Worm (Caenorhabditis elegans): ENCODE results near the gene nep-6.

nep-6 gene

DNA sequence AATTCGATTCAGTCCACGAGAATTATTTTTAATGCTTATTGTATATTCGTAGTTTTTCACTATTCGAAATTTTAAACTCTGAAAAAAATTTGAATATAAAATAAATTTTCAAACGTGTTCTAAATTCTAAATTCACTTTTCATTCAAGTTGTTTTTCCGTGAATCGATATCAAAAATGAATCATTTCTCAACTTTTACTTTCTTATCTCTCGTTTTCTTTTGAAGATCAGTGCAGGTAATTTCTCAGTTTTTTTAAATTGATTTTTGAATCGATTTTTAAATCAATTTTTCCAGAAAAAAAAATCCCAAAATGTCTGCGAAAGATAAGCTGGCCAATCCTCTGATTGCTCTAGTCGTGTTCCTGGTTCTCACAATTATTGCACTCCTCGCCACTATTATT, at the start of gene nep-6:
Gene nep-6, plus strand, starts transcription at position 301 of the 400 bp plus-strand sequence.
- TF ChIP-seq F13H6.1 (tag; optimal IDR thresholded peaks at IDR 0.05) (no peak), lin-13 (GFP tag; optimal IDR thresholded peaks at IDR 0.05) (no peak), gmeb-1 (tag; optimal IDR thresholded peaks at IDR 0.05) (no peak)

DNA sequence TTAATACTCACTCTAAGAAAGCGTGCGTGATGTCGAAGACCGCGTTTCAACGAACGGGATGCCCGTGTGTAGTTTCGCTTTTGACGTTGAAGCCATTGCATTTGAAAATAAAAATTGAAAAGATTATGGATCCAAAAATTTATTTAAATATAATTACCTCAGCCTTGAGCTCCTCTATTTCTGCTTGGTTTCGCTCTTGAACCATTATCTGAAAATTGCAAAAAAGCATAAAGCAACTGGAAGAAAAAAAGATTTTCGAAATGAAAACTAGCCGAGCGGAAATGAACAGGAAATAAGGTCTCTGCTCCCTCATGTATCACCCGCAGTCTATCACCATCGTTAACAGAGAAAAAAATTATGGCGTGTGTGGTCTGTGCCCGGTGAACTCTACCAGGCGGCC, 49.5 kb upstream of the nep-6 start, which contains the start of gene Y49F6C.6:
Gene Y49F6C.6, minus strand, starts transcription at position 101 of the 400 bp plus-strand sequence.
- TF ChIP-seq nhr-23 (tag; optimal IDR thresholded peaks at IDR 0.05) (no peak), ztf-4 (tag; optimal IDR thresholded peaks at IDR 0.05) (no peak), elt-3 (tag; optimal IDR thresholded peaks at IDR 0.05) (no peak), gmeb-1 (tag; optimal IDR thresholded peaks at IDR 0.05) (no peak), peb-1 (tag; optimal IDR thresholded peaks at IDR 0.05) (no peak), unc-39 (tag; optimal IDR thresholded peaks at IDR 0.05) (no peak)

DNA sequence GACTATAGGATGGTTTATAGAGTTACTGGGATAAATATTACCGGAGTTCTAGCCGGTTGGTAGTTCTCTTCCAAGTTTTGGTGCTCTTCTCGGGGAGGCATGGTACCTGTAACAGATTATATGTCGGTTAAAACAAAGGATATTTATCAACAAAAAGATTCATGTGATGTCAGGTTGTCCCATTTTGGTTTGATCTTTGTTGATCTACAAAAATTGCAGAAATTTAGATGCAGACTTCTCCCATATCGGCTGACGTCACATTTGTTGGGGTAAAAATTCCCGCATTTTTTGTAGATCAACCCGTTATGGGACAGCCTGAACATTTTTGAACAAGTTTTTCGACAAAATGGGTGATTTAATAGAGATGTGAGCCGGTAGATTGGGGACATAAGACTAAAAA, 48.5 kb upstream of the nep-6 start, which contains the start of gene Y49F6C.7:
Gene Y49F6C.7, minus strand, starts transcription at position 101 of the 400 bp plus-strand sequence.
- no peak for TF ChIP-seq R02D3.7 (tag; optimal IDR thresholded peaks at IDR 0.05)
- no peak for TF ChIP-seq crh-2 (tag; optimal IDR thresholded peaks at IDR 0.05)
- no peak for TF ChIP-seq lin-11 (tag; optimal IDR thresholded peaks at IDR 0.05)
- no peak for TF ChIP-seq ztf-1 (GFP tag; conservative IDR thresholded peaks at IDR 0.05)
- no peak for TF ChIP-seq Y55F3AM.14 (GFP tag; optimal IDR thresholded peaks at IDR 0.05)
- no peak for TF ChIP-seq gmeb-1 (tag; optimal IDR thresholded peaks at IDR 0.05)

DNA sequence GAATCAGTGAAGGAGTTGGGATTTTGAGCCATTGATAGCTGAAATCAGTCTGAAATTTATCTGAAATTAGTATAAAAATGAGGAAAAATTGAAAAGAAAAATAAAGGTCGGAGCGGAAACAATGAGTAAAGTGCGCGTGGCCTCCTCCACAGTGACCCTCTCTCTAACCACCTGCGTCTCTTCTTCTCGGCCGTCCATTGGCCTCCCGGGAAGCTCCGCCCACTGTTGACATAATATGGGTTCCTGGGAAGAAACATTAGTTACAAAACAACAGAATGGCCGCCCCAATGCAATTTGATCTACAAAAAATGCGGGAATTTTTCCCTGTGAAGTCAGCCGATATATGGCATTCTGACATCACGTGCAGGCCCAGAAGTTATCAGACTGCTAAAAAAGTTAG, 46.6 kb upstream of the nep-6 start, which contains the start of gene Y49F6C.8:
Gene Y49F6C.8, minus strand, starts transcription at position 51 of the 400 bp plus-strand sequence.
- peak in 1 of 2 experiments; percentile 41 for TF ChIP-seq lsy-2 (tag; optimal IDR thresholded peaks at IDR 0.05)
- TF ChIP-seq dmd-4 (tag; optimal IDR thresholded peaks at IDR 0.05) = no peak

DNA sequence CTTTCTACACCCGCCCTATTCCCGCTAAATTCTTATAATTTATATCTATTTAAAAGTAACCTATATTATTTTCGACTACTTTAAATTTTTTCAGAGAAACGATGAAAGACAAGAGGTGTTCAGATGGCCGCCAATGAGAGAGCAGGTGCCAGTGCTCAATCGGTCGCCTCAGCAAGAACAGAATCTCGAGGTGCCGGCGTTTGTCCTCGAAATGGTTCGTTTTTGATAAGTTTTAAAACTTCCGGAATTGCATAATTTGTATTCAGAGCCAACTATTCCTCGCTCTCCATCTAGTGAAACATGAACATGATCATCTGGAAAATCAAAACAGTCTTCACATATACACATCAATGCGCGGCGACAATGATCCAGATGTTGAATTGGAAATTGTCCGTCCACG, 45.6 kb upstream of the nep-6 start, which contains the start of gene bath-23:
Gene bath-23, plus strand, starts transcription at position 301 of the 400 bp plus-strand sequence.
- TF ChIP-seq ztf-1 (GFP tag; conservative IDR thresholded peaks at IDR 0.05) (no peak), nhr-25 (tag; optimal IDR thresholded peaks at IDR 0.05) (no peak), nhr-12 (tag; optimal IDR thresholded peaks at IDR 0.05) (no peak), aly-2 (tag; optimal IDR thresholded peaks at IDR 0.05) (no peak), elt-1 (tag; optimal IDR thresholded peaks at IDR 0.05) (no peak), C34F6.9 (tag; optimal IDR thresholded peaks at IDR 0.05) (no peak), snpc-4 (tag; optimal IDR thresholded peaks at IDR 0.05) (no peak), mdl-1 (tag; optimal IDR thresholded peaks at IDR 0.05) (no peak), nhr-11 (tag; optimal IDR thresholded peaks at IDR 0.05) (no peak), egl-27 (tag; optimal IDR thresholded peaks at IDR 0.05) (no peak), peb-1 (tag; optimal IDR thresholded peaks at IDR 0.05) (no peak), unc-55 (GFP tag; optimal IDR thresholded peaks at IDR 0.05) (no peak), ztf-11 (tag; optimal IDR thresholded peaks at IDR 0.05) (no peak), ztf-4 (tag; optimal IDR thresholded peaks at IDR 0.05) (no peak)

DNA sequence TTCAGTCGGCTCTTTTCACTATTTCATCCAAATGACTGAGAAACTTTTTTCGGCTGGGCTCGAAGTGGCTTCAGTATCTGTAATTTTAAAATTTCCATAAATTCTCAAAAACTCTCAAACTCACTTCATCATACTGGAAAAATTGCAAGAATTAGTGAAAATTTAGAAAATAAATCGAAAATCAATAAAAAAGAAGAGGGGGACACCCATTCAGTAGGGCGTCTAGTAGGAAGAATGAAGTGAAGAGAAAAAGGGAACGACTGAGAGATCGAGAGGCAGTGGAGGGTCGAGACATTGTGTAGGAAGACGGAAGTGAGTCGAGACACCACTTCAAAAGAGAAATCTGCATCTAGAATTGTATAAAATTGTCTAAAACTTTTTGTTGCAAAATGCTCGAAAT, 42.8 kb upstream of the nep-6 start:
- TF ChIP-seq skn-1 (tag; optimal IDR thresholded peaks at IDR 0.05) (no peak), nhr-10 (tag; optimal IDR thresholded peaks at IDR 0.05) (no peak), nhr-11 (tag; optimal IDR thresholded peaks at IDR 0.05) (no peak), sma-9 (GFP tag; optimal IDR thresholded peaks at IDR 0.05) (no peak), sma-9 (tag; optimal IDR thresholded peaks at IDR 0.05) (no peak), R02D3.7 (tag; optimal IDR thresholded peaks at IDR 0.05) (no peak), ceh-16 (tag; optimal IDR thresholded peaks at IDR 0.05) (no peak), nhr-21 (tag; optimal IDR thresholded peaks at IDR 0.05) (no peak), ztf-11 (tag; optimal IDR thresholded peaks at IDR 0.05) (no peak), C34F6.9 (tag; optimal IDR thresholded peaks at IDR 0.05) (peak; percentile 2), gmeb-1 (tag; optimal IDR thresholded peaks at IDR 0.05) (no peak), unc-55 (GFP tag; optimal IDR thresholded peaks at IDR 0.05) (peak; percentile 57), unc-62 (GFP tag; optimal IDR thresholded peaks at IDR 0.05) (no peak), sem-4 (tag; optimal IDR thresholded peaks at IDR 0.05) (no peak), dmd-4 (tag; optimal IDR thresholded peaks at IDR 0.05) (no peak)

Measured in whole organism, L2 larva.